Worm (Caenorhabditis elegans): ENCODE results near the gene ZK666.2.

- TF ChIP-seq flt-1 (GFP tag; IDR thresholded peaks at IDR 0.05) (no peak), ztf-23 (GFP tag; IDR thresholded peaks at IDR 0.05) (no peak), klf-2 (GFP tag; conservative IDR thresholded peaks at IDR 0.05) (no peak), T22C8.4 (GFP tag; IDR thresholded peaks at IDR 0.05) (no peak), tab-1 (GFP tag; IDR thresholded peaks at IDR 0.05) (no peak), ztf-29 (GFP tag; IDR thresholded peaks at IDR 0.05) (no peak), med-1 (GFP tag; optimal IDR thresholded peaks at IDR 0.05; ENCODE audit: insufficient read depth) (no peak), ref-1 (GFP tag; conservative IDR thresholded peaks at IDR 0.05) (no peak)
These were observed 41.7 kb upstream of the ZK666.2 start for ce11 chrII:10513377-10513776.

Measured in whole organism, midembryonic.